Worm (Caenorhabditis elegans) whole organism, late embryonic: ENCODE results near the gene peli-1.

Experiments used
- ama-1 ChIP-seq: fragments of 150-350 bp; optimal IDR thresholded peaks from 2 replicates; lab custom pipeline; 2014
- ceh-14 ChIP-seq: sonication (generic microtip); optimal IDR thresholded peaks from 2 replicates; lab custom pipeline; 2016; ENCODE audit warnings: missing genotype, missing genetic modification characterization, missing compliant biosample characterization
- lin-11 ChIP-seq: fragments of 200-800 bp; sonication (Bioruptor generic); optimal IDR thresholded peaks from 2 replicates; lab custom pipeline; 2018; ENCODE audit warnings: mild to moderate bottlenecking, missing genetic modification characterization, missing compliant biosample characterization
- nhr-11 ChIP-seq: fragments of 150-350 bp; optimal IDR thresholded peaks from 2 replicates; lab custom pipeline; 2014; ENCODE audit warnings: missing biosample characterization, missing genetic modification characterization
- pqm-1 ChIP-seq: sonication (generic microtip); optimal IDR thresholded peaks from 2 replicates; lab custom pipeline; 2016; ENCODE audit warnings: missing genetic modification characterization, missing compliant biosample characterization
- unc-3 ChIP-seq, 2 experiments: fragments of 200-800 bp in 1 of 2; sonication (Bioruptor generic) in 1 of 2; sonication (generic microtip) in 1 of 2; conservative IDR thresholded peaks in 1 of 2; optimal IDR thresholded peaks in 1 of 2; 2 replicates each; pipeline versions ENCODE4 v1.3.6 to Lab custom; 2016 to 2022; ENCODE audit warnings: missing compliant biosample characterization in 2 of 2, missing genetic modification characterization in 2 of 2, missing genetic modification reagents in 1 of 2
- unc-86 ChIP-seq: sonication (generic microtip); optimal IDR thresholded peaks from 2 replicates; lab custom pipeline; 2016; ENCODE audit warnings: missing genetic modification characterization, missing compliant biosample characterization

DNA sequence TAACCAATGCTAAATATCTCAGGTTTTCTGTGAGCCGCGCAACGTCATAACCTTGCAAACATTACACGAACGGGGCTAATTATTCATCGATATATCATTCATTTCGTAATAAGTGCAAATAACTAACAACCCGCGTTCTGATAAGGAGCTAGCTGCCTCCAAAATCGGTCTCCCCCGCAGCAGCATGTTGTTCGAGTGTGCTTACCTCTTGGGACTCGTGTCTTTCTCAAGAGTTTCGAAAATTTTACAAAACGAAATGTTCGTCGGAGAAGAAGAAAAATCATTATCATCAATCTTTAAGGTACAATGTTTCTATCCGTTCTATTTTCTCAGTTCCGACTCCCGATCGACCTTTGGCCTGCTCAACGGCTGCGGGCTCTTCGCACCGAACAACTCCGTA is 27.7 kb upstream of the peli-1 start:
- TF ChIP-seq nhr-11 (no peak), pqm-1 (no peak), unc-86 (no peak), ama-1 (no peak), ceh-14 (tag; lab: Kevin White, UChicago) (no peak), lin-11 (tag; lab: Kevin White, UChicago) (no peak), unc-3 (GFP tag; conservative IDR thresholded peaks at IDR 0.05; lab: Robert Waterston, UW) (no peak), unc-3 (tag; optimal IDR thresholded peaks at IDR 0.05; lab: Kevin White, UChicago) (no peak)
